Fruit fly (Drosophila melanogaster) whole organism, embryonic: ENCODE results near the gene CG10581.

Experiments
- Asciz ChIP-seq: fragments of 200-800 bp; sonication (Bioruptor generic); optimal IDR thresholded peaks from 2 replicates; lab custom pipeline; 2017; ENCODE audit warnings: missing biosample characterization, mild to moderate bottlenecking, missing genetic modification characterization, missing genetic modification reagents
- Atf6 ChIP-seq: fragments of 200-800 bp; sonication (Bioruptor generic); IDR thresholded peaks from 2 replicates; pipeline ENCODE4 v1.3.6; 2022; ENCODE audit warnings: missing biosample characterization, missing genetic modification characterization
- CG10209 ChIP-seq: fragments of 200-800 bp; sonication (Bioruptor generic); optimal IDR thresholded peaks from 3 replicates; lab custom pipeline; 2017; ENCODE audit warnings: missing biosample characterization, mild to moderate bottlenecking, missing genetic modification characterization, missing genetic modification reagents
- CG10267 ChIP-seq: fragments of 200-800 bp; sonication (Bioruptor generic); optimal IDR thresholded peaks from 2 replicates; lab custom pipeline; 2018; ENCODE audit warnings: missing biosample characterization, mild to moderate bottlenecking, missing genetic modification characterization, moderate library complexity
- CG11504 ChIP-seq: fragments of 200-800 bp; sonication (Bioruptor generic); optimal IDR thresholded peaks from 3 replicates; lab custom pipeline; 2019; ENCODE audit warnings: missing biosample characterization, mild to moderate bottlenecking, missing genetic modification characterization, moderate library complexity
- CG12299 ChIP-seq: fragments of 200-800 bp; sonication (Bioruptor generic); optimal IDR thresholded peaks from 2 replicates; lab custom pipeline; 2018; ENCODE audit warnings: missing biosample characterization, mild to moderate bottlenecking, missing genetic modification characterization
- CG12659 ChIP-seq: fragments of 200-800 bp; sonication (Bioruptor generic); optimal IDR thresholded peaks from 3 replicates; lab custom pipeline; 2017; ENCODE audit warnings: mild to moderate bottlenecking, missing biosample characterization, missing genetic modification reagents, missing genetic modification characterization
- CG13287 ChIP-seq: fragments of 200-800 bp; sonication (Bioruptor generic); IDR thresholded peaks from 2 replicates; pipeline ENCODE4 v1.3.6; 2022; ENCODE audit warnings: missing biosample characterization, missing genetic modification characterization; ENCODE audit not compliant: partially characterized antibody
- CG13775 ChIP-seq: fragments of 200-800 bp; sonication (Bioruptor generic); optimal IDR thresholded peaks from 3 replicates; lab custom pipeline; 2017; ENCODE audit warnings: missing biosample characterization, mild to moderate bottlenecking, missing genetic modification characterization
- CG14014 ChIP-seq: fragments of 200-800 bp; sonication (Bioruptor generic); IDR thresholded peaks from 2 replicates; pipeline ENCODE4 v1.3.6; 2022; ENCODE audit warnings: missing biosample characterization, missing genetic modification characterization
- CG17359 ChIP-seq: fragments of 200-800 bp; sonication (Bioruptor generic); optimal IDR thresholded peaks from 3 replicates; lab custom pipeline; 2018; ENCODE audit warnings: missing biosample characterization, mild to moderate bottlenecking, missing genetic modification characterization, moderate library complexity
- CG17361 ChIP-seq: fragments of 200-800 bp; sonication (Bioruptor generic); IDR thresholded peaks from 3 replicates; pipeline ENCODE4 v1.3.6; 2022; ENCODE audit warnings: missing biosample characterization, missing genetic modification characterization
- CG18476 ChIP-seq: fragments of 200-800 bp; sonication (Bioruptor generic); optimal IDR thresholded peaks from 2 replicates; lab custom pipeline; 2016; ENCODE audit warnings: missing biosample characterization, mild to moderate bottlenecking, missing genetic modification characterization
- CG18764 ChIP-seq: fragments of 200-800 bp; sonication (Bioruptor generic); optimal IDR thresholded peaks from 3 replicates; lab custom pipeline; 2016; ENCODE audit warnings: missing biosample characterization, missing genetic modification characterization
- CG2199 ChIP-seq: fragments of 200-800 bp; sonication (Bioruptor generic); IDR thresholded peaks from 3 replicates; pipeline ENCODE4 v1.3.6; 2022; ENCODE audit warnings: missing biosample characterization, missing genetic modification characterization
- CG2202 ChIP-seq: fragments of 200-800 bp; sonication (Bioruptor generic); optimal IDR thresholded peaks from 2 replicates; lab custom pipeline; 2018; ENCODE audit warnings: missing biosample characterization, mild to moderate bottlenecking, missing genetic modification characterization
- CG31388 ChIP-seq: fragments of 200-800 bp; sonication (Bioruptor generic); optimal IDR thresholded peaks from 2 replicates; lab custom pipeline; 2016; ENCODE audit warnings: missing biosample characterization, missing genetic modification characterization
- CG4360 ChIP-seq: fragments of 200-800 bp; sonication (Bioruptor generic); IDR thresholded peaks from 2 replicates; pipeline ENCODE4 v1.3.6; 2022; ENCODE audit warnings: missing biosample characterization, missing genetic modification characterization
- CG6272 ChIP-seq: fragments of 200-800 bp; sonication (Bioruptor generic); IDR thresholded peaks from 2 replicates; pipeline ENCODE4 v1.3.6; 2022; ENCODE audit warnings: missing biosample characterization, missing genetic modification characterization
- CG7556 ChIP-seq: fragments of 200-800 bp; sonication (Bioruptor generic); optimal IDR thresholded peaks from 2 replicates; lab custom pipeline; 2017; ENCODE audit warnings: missing biosample characterization, mild to moderate bottlenecking, missing genetic modification characterization
- CG8290 ChIP-seq, 3 experiments: fragments of 200-800 bp; sonication (Bioruptor generic); optimal IDR thresholded peaks; 2 replicates each; lab custom pipeline; 2016 to 2019; ENCODE audit warnings: missing biosample characterization in 3 of 3, missing genetic modification characterization in 3 of 3, mild to moderate bottlenecking in 2 of 3, moderate library complexity in 1 of 3
- Chrac-16 ChIP-seq: fragments of 200-800 bp; sonication (Bioruptor generic); optimal IDR thresholded peaks from 3 replicates; lab custom pipeline; 2016; ENCODE audit warnings: missing biosample characterization, missing genetic modification characterization
- CrebB ChIP-seq: fragments of 200-800 bp; sonication (Bioruptor generic); optimal IDR thresholded peaks from 3 replicates; lab custom pipeline; 2018; ENCODE audit warnings: missing biosample characterization, mild to moderate bottlenecking, missing genetic modification characterization
- D ChIP-seq, 2 experiments: fragments of 200-800 bp in 1 of 2; fragments of >200 bp in 1 of 2; sonication (Bioruptor generic) in 1 of 2; optimal IDR thresholded peaks; 2 replicates in 1 of 2; 3 replicates in 1 of 2; lab custom pipeline; 2017; ENCODE audit warnings: mild to moderate bottlenecking in 1 of 2, missing biosample characterization in 1 of 2, missing genetic modification characterization in 1 of 2, missing genetic modification reagents in 1 of 2
- Dp ChIP-seq: fragments of 200-800 bp; sonication (Bioruptor generic); optimal IDR thresholded peaks from 2 replicates; lab custom pipeline; 2018; ENCODE audit warnings: missing biosample characterization, mild to moderate bottlenecking, missing genetic modification characterization, moderate library complexity
- Eip74EF ChIP-seq, 2 experiments: fragments of 200-800 bp in 1 of 2; fragments of >200 bp in 1 of 2; sonication (Bioruptor generic) in 1 of 2; optimal IDR thresholded peaks; 2 replicates each; lab custom pipeline; 2017 to 2019; ENCODE audit warnings: missing biosample characterization in 2 of 2, missing genetic modification characterization in 2 of 2, mild to moderate bottlenecking in 1 of 2, moderate library complexity in 1 of 2
- HLH3B ChIP-seq: fragments of 200-800 bp; sonication (Bioruptor generic); IDR thresholded peaks from 2 replicates; pipeline ENCODE4 v1.3.6; 2022; ENCODE audit warnings: missing biosample characterization, missing genetic modification characterization
- Lpt ChIP-seq: fragments of >200 bp; optimal IDR thresholded peaks from 2 replicates; lab custom pipeline; 2018; ENCODE audit warnings: missing biosample characterization, missing genetic modification characterization
- NC2α ChIP-seq: fragments of 200-800 bp; sonication (Bioruptor generic); optimal IDR thresholded peaks from 2 replicates; lab custom pipeline; 2016; ENCODE audit warnings: missing biosample characterization, missing genetic modification characterization
- Rfx ChIP-seq: fragments of 200-800 bp; sonication (Bioruptor generic); IDR thresholded peaks from 2 replicates; pipeline ENCODE4 v1.3.6; 2022; ENCODE audit warnings: missing biosample characterization, missing genetic modification characterization
- Six4 ChIP-seq: fragments of 200-800 bp; sonication (Bioruptor generic); optimal IDR thresholded peaks from 2 replicates; lab custom pipeline; 2016; ENCODE audit warnings: missing biosample characterization, missing genetic modification characterization
- Spps ChIP-seq: fragments of 200-800 bp; sonication (Bioruptor generic); optimal IDR thresholded peaks from 2 replicates; lab custom pipeline; 2018; ENCODE audit warnings: missing biosample characterization, mild to moderate bottlenecking, missing genetic modification characterization
- Usf ChIP-seq: fragments of 200-800 bp; sonication (Bioruptor generic); optimal IDR thresholded peaks from 2 replicates; lab custom pipeline; 2017; ENCODE audit warnings: missing genotype, missing biosample characterization, missing genetic modification characterization
- Vsx1 ChIP-seq: fragments of 200-800 bp; sonication (Bioruptor generic); optimal IDR thresholded peaks from 2 replicates; lab custom pipeline; 2017; ENCODE audit warnings: missing biosample characterization, mild to moderate bottlenecking, missing genetic modification characterization, missing genetic modification reagents
- ab ChIP-seq: fragments of 200-800 bp; sonication (Bioruptor generic); optimal IDR thresholded peaks from 2 replicates; lab custom pipeline; 2016; ENCODE audit warnings: missing biosample characterization, missing genetic modification characterization
- amos ChIP-seq: fragments of 200-800 bp; sonication (Bioruptor generic); IDR thresholded peaks from 2 replicates; pipeline ENCODE4 v1.3.6; 2022; ENCODE audit warnings: missing biosample characterization, missing genetic modification characterization; ENCODE audit not compliant: partially characterized antibody
- croc ChIP-seq: fragments of 200-800 bp; sonication (Bioruptor generic); conservative IDR thresholded peaks from 3 replicates; pipeline ENCODE4 v1.3.6; 2022; ENCODE audit warnings: missing biosample characterization, missing genetic modification characterization
- dati ChIP-seq: fragments of 200-800 bp; sonication (Bioruptor generic); IDR thresholded peaks from 2 replicates; pipeline ENCODE4 v1.3.6; 2022; ENCODE audit warnings: missing biosample characterization, missing genetic modification characterization
- ems ChIP-seq: fragments of 200-800 bp; sonication (Bioruptor generic); optimal IDR thresholded peaks from 3 replicates; lab custom pipeline; 2016; ENCODE audit warnings: missing biosample characterization, missing genetic modification characterization
- eve ChIP-seq, 2 experiments: fragments of >200 bp; optimal IDR thresholded peaks; 2 replicates each; lab custom pipeline; 2017; ENCODE audit warnings: missing biosample characterization in 2 of 2, missing genetic modification characterization in 2 of 2
- gcm2 ChIP-seq: fragments of 200-800 bp; sonication (Bioruptor generic); optimal IDR thresholded peaks from 2 replicates; lab custom pipeline; 2016; ENCODE audit warnings: missing biosample characterization, missing genetic modification characterization
- gsb ChIP-seq: fragments of 200-800 bp; sonication (Bioruptor generic); IDR thresholded peaks from 2 replicates; pipeline ENCODE4 v1.3.6; 2022; ENCODE audit warnings: missing biosample characterization, missing genetic modification characterization
- ken ChIP-seq: fragments of 200-800 bp; sonication (Bioruptor generic); IDR thresholded peaks from 3 replicates; pipeline ENCODE4 v1.3.6; 2022; ENCODE audit warnings: missing biosample characterization, missing genetic modification characterization
- nom ChIP-seq: fragments of 200-800 bp; sonication (Bioruptor generic); optimal IDR thresholded peaks from 2 replicates; lab custom pipeline; 2017; ENCODE audit warnings: missing biosample characterization, missing genetic modification characterization, mild to moderate bottlenecking, moderate library complexity, missing genetic modification reagents
- sc ChIP-seq, 3 experiments: fragments of >200 bp in 2 of 3; fragments of 200-800 bp in 1 of 3; sonication (Bioruptor generic) in 1 of 3; optimal IDR thresholded peaks; 2 replicates in 2 of 3; 3 replicates in 1 of 3; lab custom pipeline; 2017; ENCODE audit warnings: mild to moderate bottlenecking in 1 of 3, missing biosample characterization in 1 of 3, missing genetic modification characterization in 1 of 3, missing genetic modification reagents in 1 of 3
- sens-2 ChIP-seq: fragments of 200-800 bp; sonication (Bioruptor generic); IDR thresholded peaks from 2 replicates; pipeline ENCODE4 v1.3.6; 2022; ENCODE audit warnings: missing biosample characterization, missing genetic modification characterization
- ttk ChIP-seq: fragments of 200-800 bp; sonication (Bioruptor generic); IDR thresholded peaks from 2 replicates; pipeline ENCODE4 v2.1.2; 2022; ENCODE audit warnings: missing biosample characterization, missing genetic modification characterization
- unpg ChIP-seq: fragments of 200-800 bp; sonication (Bioruptor generic); optimal IDR thresholded peaks from 3 replicates; lab custom pipeline; 2018; ENCODE audit warnings: missing biosample characterization, mild to moderate bottlenecking, missing genetic modification characterization, moderate library complexity
- zfh2 ChIP-seq: fragments of 200-800 bp; sonication (Bioruptor generic); optimal IDR thresholded peaks from 2 replicates; lab custom pipeline; 2016; ENCODE audit warnings: missing biosample characterization, missing genetic modification characterization

Gene CG10581

dm6 chr3L:21047037-21047436, 13.0 kb upstream of the CG10581 start (continued):
- TF ChIP-seq ttk (GFP tag; lab: Robert Waterston, UW) = no peak
- TF ChIP-seq Dp (GFP tag; lab: Kevin White, UChicago) = no peak
- peak; percentile 8 for TF ChIP-seq CG18764 (GFP tag; lab: Kevin White, UChicago)
- TF ChIP-seq CG18476 (GFP tag; lab: Kevin White, UChicago) = peak; percentile 42
- no peak for TF ChIP-seq ken
- TF ChIP-seq Chrac-16 (GFP tag; lab: Kevin White, UChicago) = peak; percentile 33
- TF ChIP-seq CG14014 (GFP tag; lab: Robert Waterston, UW) = no peak
- no peak for TF ChIP-seq nom
- no peak for TF ChIP-seq gcm2 (GFP tag; lab: Kevin White, UChicago)
- TF ChIP-seq Lpt (GFP tag; lab: Kevin White, UChicago) = no peak
- no peak for TF ChIP-seq sc (optimal IDR thresholded peaks at IDR 0.05; lab: Kevin White, UChicago)
- no peak for TF ChIP-seq sc (GFP tag; optimal IDR thresholded peaks at IDR 0.05; lab: Kevin White, UChicago)
- TF ChIP-seq Eip74EF (GFP tag; optimal IDR thresholded peaks at IDR 0.05; lab: Kevin White, UChicago) = no peak
- TF ChIP-seq Vsx1 (GFP tag; lab: Kevin White, UChicago) = peak; percentile 9
- TF ChIP-seq croc = no peak
- no peak for TF ChIP-seq CG10209 (GFP tag; lab: Kevin White, UChicago)
- no peak for TF ChIP-seq dati
- TF ChIP-seq Usf (GFP tag; lab: Kevin White, UChicago) = no peak
- TF ChIP-seq unpg (GFP tag; lab: Kevin White, UChicago) = peak; percentile 59
- TF ChIP-seq ab = no peak
- peak; percentile 15 for TF ChIP-seq CG2202 (tag; lab: Kevin White, UChicago)
- TF ChIP-seq Six4 (GFP tag; lab: Kevin White, UChicago) = peak; percentile 20
- no peak for TF ChIP-seq sens-2 (GFP tag; lab: Robert Waterston, UW)
- no peak for TF ChIP-seq CG13287 (GFP tag; lab: Robert Waterston, UW)
- peak; percentile 46 for TF ChIP-seq CG7556
- TF ChIP-seq CG13775 (GFP tag; lab: Kevin White, UChicago) = peak; percentile 50
- no peak for TF ChIP-seq D (optimal IDR thresholded peaks at IDR 0.05; lab: Kevin White, UChicago)
- TF ChIP-seq D (GFP tag; optimal IDR thresholded peaks at IDR 0.05; lab: Kevin White, UChicago) = peak; percentile 1
- TF ChIP-seq amos = no peak
- TF ChIP-seq CG17359 (tag; lab: Kevin White, UChicago) = peak; percentile 36
- no peak for TF ChIP-seq CG12659 (GFP tag; lab: Kevin White, UChicago)
- TF ChIP-seq CG4360 (GFP tag; lab: Robert Waterston, UW) = peak; percentile 26; the same call in 1 of the 2 replicates
- no peak for TF ChIP-seq zfh2
- TF ChIP-seq Rfx (GFP tag; lab: Robert Waterston, UW) = no peak
- peak; percentile 20 for TF ChIP-seq Spps (tag; lab: Kevin White, UChicago)
- TF ChIP-seq CG31388 = no peak
- peak in 1 of 2 experiments; percentile 67 for TF ChIP-seq eve (GFP tag; optimal IDR thresholded peaks at IDR 0.05; lab: Kevin White, UChicago)
- no peak for TF ChIP-seq gsb
- TF ChIP-seq CG11504 (tag; lab: Kevin White, UChicago) = peak; percentile 56
- TF ChIP-seq Atf6 (GFP tag; lab: Robert Waterston, UW) = 0 out of 2 replicates have a peak, but pooled peaks have one; percentile 12
- TF ChIP-seq CG2199 = no peak
- TF ChIP-seq CG8290 (GFP tag; optimal IDR thresholded peaks at IDR 0.05; lab: Kevin White, UChicago) = peak; percentile 12
- no peak for TF ChIP-seq CG8290 (tag; optimal IDR thresholded peaks at IDR 0.05; lab: Kevin White, UChicago)
- TF ChIP-seq CG6272 (GFP tag; lab: Robert Waterston, UW) = no peak
- TF ChIP-seq CG10267 (tag; lab: Kevin White, UChicago) = peak; percentile 61
- peak; percentile 51; the same call in 1 of the 2 replicates for TF ChIP-seq HLH3B
- no peak for TF ChIP-seq Asciz (GFP tag; lab: Kevin White, UChicago)
- TF ChIP-seq CG12299 (tag; lab: Kevin White, UChicago) = no peak
- TF ChIP-seq NC2α (GFP tag; lab: Kevin White, UChicago) = no peak
- TF ChIP-seq ems (GFP tag; lab: Kevin White, UChicago) = no peak
- 0 out of 3 replicates have a peak, but pooled peaks have one; percentile 23 for TF ChIP-seq CG17361
- no peak for TF ChIP-seq CrebB (tag; lab: Kevin White, UChicago)
